Fruit fly (Drosophila melanogaster) whole organism, prepupa: ENCODE data around the gene Lmpt.

ENCODE experiments used
- CG10631 ChIP-seq: fragments of 200-800 bp; sonication (Bioruptor generic); optimal IDR thresholded peaks from 2 replicates; lab custom pipeline; 2016; ENCODE audit warnings: missing biosample characterization, missing genetic modification characterization
- CG10669 ChIP-seq: fragments of 200-800 bp; sonication (Bioruptor generic); optimal IDR thresholded peaks from 3 replicates; lab custom pipeline; 2018; ENCODE audit warnings: missing biosample characterization, mild to moderate bottlenecking, missing genetic modification characterization, moderate library complexity
- CG11762 ChIP-seq: fragments of 200-800 bp; sonication (Bioruptor generic); optimal IDR thresholded peaks from 3 replicates; lab custom pipeline; 2016; ENCODE audit warnings: missing biosample characterization, missing genetic modification characterization; ENCODE audit not compliant: insufficient read depth
- CG16779 ChIP-seq: fragments of 200-800 bp; sonication (Bioruptor generic); optimal IDR thresholded peaks from 3 replicates; lab custom pipeline; 2017; ENCODE audit warnings: missing biosample characterization, mild to moderate bottlenecking, missing genetic modification characterization
- CG3032 ChIP-seq: fragments of 200-800 bp; optimal IDR thresholded peaks from 2 replicates; lab custom pipeline; 2019; ENCODE audit warnings: missing biosample characterization, mild to moderate bottlenecking, missing genetic modification characterization, moderate library complexity
- CG32006 ChIP-seq: fragments of 200-800 bp; sonication (Bioruptor generic); optimal IDR thresholded peaks from 3 replicates; lab custom pipeline; 2017; ENCODE audit warnings: missing biosample characterization, mild to moderate bottlenecking, missing genetic modification characterization
- CG34406 ChIP-seq: fragments of 200-800 bp; sonication (Bioruptor generic); optimal IDR thresholded peaks from 3 replicates; lab custom pipeline; 2016; ENCODE audit warnings: missing biosample characterization, missing genetic modification characterization
- CG6163 ChIP-seq: fragments of 200-800 bp; sonication (Bioruptor generic); IDR thresholded peaks from 3 replicates; pipeline ENCODE4 v1.3.6; 2022; ENCODE audit warnings: missing biosample characterization, missing genetic modification characterization
- CG6276 ChIP-seq: fragments of 200-800 bp; sonication (Bioruptor generic); optimal IDR thresholded peaks from 2 replicates; lab custom pipeline; 2017; ENCODE audit warnings: missing biosample characterization, mild to moderate bottlenecking, missing genetic modification characterization
- CG6792 ChIP-seq: fragments of 200-800 bp; sonication (Bioruptor generic); optimal IDR thresholded peaks from 3 replicates; lab custom pipeline; 2016; ENCODE audit warnings: missing biosample characterization, missing genetic modification characterization
- CG6854 ChIP-seq: fragments of 200-800 bp; sonication (Bioruptor generic); optimal IDR thresholded peaks from 2 replicates; lab custom pipeline; 2017; ENCODE audit warnings: missing biosample characterization, mild to moderate bottlenecking, missing genetic modification characterization
- CG7368 ChIP-seq: fragments of 200-800 bp; sonication (Bioruptor generic); optimal IDR thresholded peaks from 3 replicates; lab custom pipeline; 2016; ENCODE audit warnings: missing biosample characterization, missing genetic modification characterization
- CG8319 ChIP-seq: fragments of 200-800 bp; sonication (Bioruptor generic); optimal IDR thresholded peaks from 3 replicates; lab custom pipeline; 2016; ENCODE audit warnings: missing biosample characterization, missing genetic modification characterization
- CG8632 ChIP-seq: fragments of 200-800 bp; sonication (Bioruptor generic); optimal IDR thresholded peaks from 3 replicates; lab custom pipeline; 2016; ENCODE audit warnings: missing biosample characterization, missing genetic modification characterization
- CG9139 ChIP-seq: fragments of 200-800 bp; sonication (Bioruptor generic); optimal IDR thresholded peaks from 3 replicates; lab custom pipeline; 2017; ENCODE audit warnings: missing biosample characterization, mild to moderate bottlenecking, missing genetic modification characterization
- Eip75B ChIP-seq: fragments of 200-800 bp; sonication (Bioruptor generic); optimal IDR thresholded peaks from 3 replicates; lab custom pipeline; 2016; ENCODE audit warnings: missing biosample characterization, missing genetic modification characterization
- Eip78C ChIP-seq: fragments of 200-800 bp; sonication (Bioruptor generic); peaks from one replicate; lab custom pipeline; 2016; ENCODE audit warnings: missing biosample characterization, missing genetic modification characterization
- Eip93F ChIP-seq: fragments of 200-800 bp; sonication (Bioruptor generic); optimal IDR thresholded peaks from 2 replicates; lab custom pipeline; 2016; ENCODE audit warnings: missing biosample characterization, mild to moderate bottlenecking, missing genetic modification characterization
- Ets21C ChIP-seq: fragments of 200-800 bp; sonication (Bioruptor generic); optimal IDR thresholded peaks from 3 replicates; lab custom pipeline; 2016; ENCODE audit warnings: missing biosample characterization, missing genetic modification characterization
- Gug ChIP-seq: fragments of 200-800 bp; sonication (Bioruptor generic); IDR thresholded peaks from 2 replicates; pipeline ENCODE4 v1.3.6; 2022; ENCODE audit warnings: missing biosample characterization, missing genetic modification characterization
- Hr38 ChIP-seq: sonication (Bioruptor generic); optimal IDR thresholded peaks from 2 replicates; lab custom pipeline; 2016; ENCODE audit warnings: missing biosample characterization, missing genetic modification characterization
- Hr39 ChIP-seq: fragments of 200-800 bp; sonication (Bioruptor generic); optimal IDR thresholded peaks from 2 replicates; lab custom pipeline; 2016; ENCODE audit warnings: missing biosample characterization, missing genetic modification characterization
- Hr4 ChIP-seq: fragments of 200-800 bp; sonication (Bioruptor generic); optimal IDR thresholded peaks from 3 replicates; lab custom pipeline; 2016; ENCODE audit warnings: missing biosample characterization, missing genetic modification characterization
- Lpt ChIP-seq: fragments of 200-800 bp; sonication (Bioruptor generic); optimal IDR thresholded peaks from 3 replicates; lab custom pipeline; 2016; ENCODE audit warnings: missing biosample characterization, missing genetic modification characterization
- Met ChIP-seq: fragments of 200-800 bp; sonication (Bioruptor generic); optimal IDR thresholded peaks from 3 replicates; lab custom pipeline; 2016; ENCODE audit warnings: missing biosample characterization, missing genetic modification characterization
- OdsH ChIP-seq: fragments of 200-800 bp; sonication (Bioruptor generic); optimal IDR thresholded peaks from 3 replicates; lab custom pipeline; 2016; ENCODE audit warnings: missing biosample characterization, missing genetic modification characterization
- Smox ChIP-seq: fragments of 200-800 bp; sonication (Bioruptor generic); optimal IDR thresholded peaks from 3 replicates; lab custom pipeline; 2016; ENCODE audit warnings: missing biosample characterization, missing genetic modification characterization
- Sox102F ChIP-seq: fragments of 200-800 bp; sonication (Bioruptor generic); optimal IDR thresholded peaks from 2 replicates; lab custom pipeline; 2016; ENCODE audit warnings: missing biosample characterization, mild to moderate bottlenecking, missing genetic modification characterization
- dac ChIP-seq: fragments of 200-800 bp; sonication (Bioruptor generic); optimal IDR thresholded peaks from 2 replicates; lab custom pipeline; 2017; ENCODE audit warnings: missing biosample characterization, mild to moderate bottlenecking, missing genetic modification characterization
- dsx ChIP-seq: fragments of 200-800 bp; optimal IDR thresholded peaks from 3 replicates; lab custom pipeline; 2019; ENCODE audit warnings: missing biosample characterization, mild to moderate bottlenecking, missing genetic modification characterization, moderate library complexity; ENCODE audit not compliant: poor library complexity, severe bottlenecking
- eg ChIP-seq: fragments of 200-800 bp; sonication (Bioruptor generic); IDR thresholded peaks from 3 replicates; pipeline ENCODE4 v1.3.6; 2022; ENCODE audit warnings: missing biosample characterization, missing genetic modification characterization
- esn ChIP-seq: fragments of 200-800 bp; sonication (Bioruptor generic); optimal IDR thresholded peaks from 2 replicates; lab custom pipeline; 2016; ENCODE audit warnings: missing biosample characterization, mild to moderate bottlenecking, missing genetic modification characterization, moderate library complexity
- fd85E ChIP-seq: fragments of 200-800 bp; sonication (Bioruptor generic); optimal IDR thresholded peaks from 3 replicates; lab custom pipeline; 2016; ENCODE audit warnings: missing biosample characterization, missing genetic modification characterization
- fkh ChIP-seq: fragments of 200-800 bp; sonication (Bioruptor generic); optimal IDR thresholded peaks from 3 replicates; lab custom pipeline; 2017; ENCODE audit warnings: missing biosample characterization, mild to moderate bottlenecking, missing genetic modification characterization, moderate library complexity
- lz ChIP-seq: fragments of 200-800 bp; sonication (Bioruptor generic); optimal IDR thresholded peaks from 3 replicates; lab custom pipeline; 2016; ENCODE audit warnings: missing biosample characterization, missing genetic modification characterization
- net ChIP-seq: fragments of 200-800 bp; sonication (Bioruptor generic); optimal IDR thresholded peaks from 3 replicates; lab custom pipeline; 2016; ENCODE audit warnings: missing biosample characterization, missing genetic modification characterization
- pdm3 ChIP-seq: fragments of 200-800 bp; sonication (Bioruptor generic); optimal IDR thresholded peaks from 3 replicates; lab custom pipeline; 2016; ENCODE audit warnings: missing biosample characterization, missing genetic modification characterization
- salr ChIP-seq, 2 experiments: fragments of 200-800 bp; sonication (Bioruptor generic); optimal IDR thresholded peaks; 3 replicates each; lab custom pipeline; 2016 to 2018; ENCODE audit warnings: missing biosample characterization in 2 of 2, missing genetic modification characterization in 2 of 2, mild to moderate bottlenecking in 1 of 2
- spab ChIP-seq: fragments of 200-800 bp; sonication (Bioruptor generic); optimal IDR thresholded peaks from 2 replicates; lab custom pipeline; 2017; ENCODE audit warnings: missing biosample characterization, mild to moderate bottlenecking, missing genetic modification characterization, missing genetic modification reagents
- topi ChIP-seq: fragments of 200-800 bp; sonication (Bioruptor generic); optimal IDR thresholded peaks from 3 replicates; lab custom pipeline; 2016; ENCODE audit warnings: missing biosample characterization, missing genetic modification characterization
- vri ChIP-seq: fragments of 200-800 bp; sonication (Bioruptor generic); optimal IDR thresholded peaks from 3 replicates; lab custom pipeline; 2016; ENCODE audit warnings: missing biosample characterization, mild to moderate bottlenecking, missing genetic modification characterization

Lmpt gene

dm6 chr3L:16862958-16863357, 2.1 kb upstream of the Lmpt start, which contains the start of gene CG9951:
CG9951 (plus strand) TSS chr3L:16863164.
- TF ChIP-seq net (GFP tag; lab: Kevin White, UChicago) (no peak), CG16779 (tag; lab: Kevin White, UChicago) (no peak), fkh (peak; percentile 38)

dm6 chr3L:16865832-16866163, 703 bp downstream of the Lmpt start:
- TF ChIP-seq lz (GFP tag; lab: Kevin White, UChicago) (no peak), Eip93F (GFP tag; lab: Kevin White, UChicago) (no peak), Met (no peak), CG34406 (no peak), salr (GFP tag; optimal IDR thresholded peaks at IDR 0.05; lab: Kevin White, UChicago) (no peak), OdsH (no peak), esn (no peak), CG32006 (no peak), Gug (no peak), Smox (GFP tag; lab: Kevin White, UChicago) (no peak), CG11762 (no peak), fd85E (GFP tag; lab: Kevin White, UChicago) (no peak), topi (no peak)

DNA sequence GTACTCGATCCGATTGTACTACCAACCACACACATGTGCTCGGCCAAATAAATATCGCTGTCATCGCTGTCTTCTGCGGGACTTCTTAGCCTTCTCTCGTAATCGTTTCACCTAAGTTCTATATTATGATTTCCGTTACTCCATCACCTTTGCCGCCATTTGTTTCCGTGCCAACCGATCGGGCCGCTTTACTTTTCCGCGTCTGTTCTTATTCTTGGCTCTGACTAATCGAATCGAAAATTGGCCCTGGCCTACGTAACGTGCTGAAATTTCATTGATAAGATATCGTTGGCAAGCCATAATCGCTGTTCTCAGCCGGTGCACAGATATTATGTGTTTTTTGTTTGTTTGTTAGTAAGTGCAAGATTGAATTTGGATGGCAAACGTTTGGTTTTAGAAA, 2.1 kb downstream of the Lmpt start:
- TF ChIP-seq CG6854 (GFP tag; lab: Kevin White, UChicago): no peak
- TF ChIP-seq vri: peak; percentile 77

- TF ChIP-seq pdm3 (GFP tag; lab: Kevin White, UChicago) (no peak), CG9139 (no peak), CG32006 (peak; percentile 20), Hr39 (GFP tag; lab: Kevin White, UChicago) (no peak), Sox102F (GFP tag; lab: Kevin White, UChicago) (no peak), salr (GFP tag; optimal IDR thresholded peaks at IDR 0.05; lab: Kevin White, UChicago) (peak in 1 of 2 experiments; percentile 12), CG6792 (no peak), spab (no peak), CG6276 (GFP tag; lab: Kevin White, UChicago) (peak; percentile 5)
Measured at dm6 chr3L:16870723-16871137, 5.6 kb downstream of the Lmpt start.

dm6 chr3L:16871630-16872029, 6.5 kb downstream of the Lmpt start:
- peak; percentile 54 for TF ChIP-seq fkh
- TF ChIP-seq Smox (GFP tag; lab: Kevin White, UChicago): no peak
- TF ChIP-seq Eip78C (GFP tag; lab: Kevin White, UChicago): peak; percentile 13
- 0 out of 3 replicates have a peak, but pooled peaks have one; percentile 7 for TF ChIP-seq eg (GFP tag; lab: Robert Waterston, UW)
- no peak for TF ChIP-seq CG10669 (GFP tag; lab: Kevin White, UChicago)
- no peak for TF ChIP-seq CG34406
- TF ChIP-seq topi: no peak
- TF ChIP-seq, all 60 proteins: peak for 3

- TF ChIP-seq Hr4 (GFP tag; lab: Kevin White, UChicago) (peak; percentile 95), CG8319 (peak; percentile 74), CG6276 (GFP tag; lab: Kevin White, UChicago) (peak; percentile 95), CG3032 (peak; percentile 56), Ets21C (peak; percentile 9), esn (peak; percentile 68), CG32006 (peak; percentile 95), eg (GFP tag; lab: Robert Waterston, UW) (0 out of 3 replicates have a peak, but pooled peaks have one; percentile 56), dsx (GFP tag; lab: Kevin White, UChicago) (peak; percentile 53), Hr38 (no peak), dac (GFP tag; lab: Kevin White, UChicago) (peak; percentile 73), CG6163 (GFP tag; lab: Robert Waterston, UW) (peak; percentile 65; the same call in 2 of the 3 replicates), CG10669 (GFP tag; lab: Kevin White, UChicago) (peak; percentile 42), Lpt (GFP tag; lab: Kevin White, UChicago) (peak; percentile 87), Eip78C (GFP tag; lab: Kevin White, UChicago) (peak; percentile 96), Eip75B (GFP tag; lab: Kevin White, UChicago) (peak; percentile 69), CG16779 (tag; lab: Kevin White, UChicago) (peak; percentile 49), CG8632 (GFP tag; lab: Kevin White, UChicago) (peak; percentile 45), fkh (peak; percentile 51), spab (peak; percentile 71), CG10631 (GFP tag; lab: Kevin White, UChicago) (peak; percentile 74), Smox (GFP tag; lab: Kevin White, UChicago) (no peak), pdm3 (GFP tag; lab: Kevin White, UChicago) (peak; percentile 74), vri (no peak), net (GFP tag; lab: Kevin White, UChicago) (peak; percentile 76), CG7368 (peak; percentile 57), CG9139 (peak; percentile 26)
Measured at dm6 chr3L:16872487-16872955, 7.4 kb downstream of the Lmpt start.
